Worm (Caenorhabditis elegans) whole organism, late embryonic: ENCODE data around the gene F48B9.3.

Source experiments
- C38D4.7 ChIP-seq: fragments of 200-800 bp; sonication (Bioruptor generic); optimal IDR thresholded peaks from 2 replicates; lab custom pipeline; 2018; ENCODE audit warnings: mild to moderate bottlenecking, missing genetic modification characterization, moderate library complexity, missing compliant biosample characterization
- F13H6.1 ChIP-seq: sonication (generic microtip); optimal IDR thresholded peaks from 2 replicates; lab custom pipeline; 2016; ENCODE audit warnings: missing genetic modification characterization, missing compliant biosample characterization
- K02D7.2 ChIP-seq: sonication (generic microtip); optimal IDR thresholded peaks from 2 replicates; lab custom pipeline; 2017; ENCODE audit warnings: mild to moderate bottlenecking, missing genetic modification characterization, missing compliant biosample characterization
- K09A11.1 ChIP-seq: sonication (generic microtip); optimal IDR thresholded peaks from 2 replicates; lab custom pipeline; 2017; ENCODE audit warnings: antibody characterized with exemption, mild to moderate bottlenecking, missing genetic modification characterization, missing compliant biosample characterization; ENCODE audit not compliant: insufficient read depth
- T23F11.4 ChIP-seq: fragments of 200-800 bp; sonication (Bioruptor generic); optimal IDR thresholded peaks from 2 replicates; lab custom pipeline; 2018; ENCODE audit warnings: mild to moderate bottlenecking, missing genetic modification characterization, missing compliant biosample characterization
- ama-1 ChIP-seq: fragments of 150-350 bp; optimal IDR thresholded peaks from 2 replicates; lab custom pipeline; 2014
- ceh-19 ChIP-seq: fragments of 200-800 bp; sonication (Bioruptor generic); optimal IDR thresholded peaks from 2 replicates; lab custom pipeline; 2018; ENCODE audit warnings: mild to moderate bottlenecking, missing genetic modification characterization, missing compliant biosample characterization
- ceh-2 ChIP-seq: sonication (generic microtip); optimal IDR thresholded peaks from 2 replicates; lab custom pipeline; 2016; ENCODE audit warnings: missing genotype, missing genetic modification characterization, missing compliant biosample characterization
- ceh-30 ChIP-seq: fragments of 150-350 bp; optimal IDR thresholded peaks from 2 replicates; lab custom pipeline; 2014; ENCODE audit warnings: missing biosample characterization, missing genetic modification characterization
- ceh-34 ChIP-seq: sonication (generic microtip); optimal IDR thresholded peaks from 2 replicates; lab custom pipeline; 2016; ENCODE audit warnings: mild to moderate bottlenecking, missing genetic modification characterization, missing compliant biosample characterization
- ceh-45 ChIP-seq: fragments of 200-800 bp; sonication (Bioruptor generic); IDR thresholded peaks from 2 replicates; pipeline ENCODE4 v1.3.6; 2022; ENCODE audit warnings: missing genetic modification reagents, missing genetic modification characterization, missing compliant biosample characterization
- dmd-4 ChIP-seq: sonication (generic microtip); optimal IDR thresholded peaks from 2 replicates; lab custom pipeline; 2016; ENCODE audit warnings: borderline replicate concordance, missing genetic modification characterization, missing compliant biosample characterization
- dve-1 ChIP-seq: sonication (generic microtip); optimal IDR thresholded peaks from 2 replicates; lab custom pipeline; 2017; ENCODE audit warnings: antibody characterized with exemption, mild to moderate bottlenecking, missing genetic modification characterization, missing compliant biosample characterization
- elt-2 ChIP-seq: sonication (generic microtip); optimal IDR thresholded peaks from 2 replicates; lab custom pipeline; 2016; ENCODE audit warnings: missing genetic modification reagents, missing genetic modification characterization, missing compliant biosample characterization
- fkh-10 ChIP-seq: fragments of 150-350 bp; optimal IDR thresholded peaks from 2 replicates; lab custom pipeline; 2014; ENCODE audit warnings: missing biosample characterization, missing genetic modification reagents, missing genetic modification characterization
- gmeb-2 ChIP-seq: sonication (generic microtip); optimal IDR thresholded peaks from 2 replicates; lab custom pipeline; 2016; ENCODE audit warnings: missing genetic modification characterization, inconsistent platforms, missing compliant biosample characterization
- hlh-13 ChIP-seq: fragments of 200-800 bp; sonication (Bioruptor generic); optimal IDR thresholded peaks from 2 replicates; lab custom pipeline; 2018; ENCODE audit warnings: mild to moderate bottlenecking, missing genetic modification characterization, missing compliant biosample characterization
- hlh-15 ChIP-seq: sonication (generic microtip); optimal IDR thresholded peaks from 2 replicates; lab custom pipeline; 2016; ENCODE audit warnings: missing genetic modification characterization, missing compliant biosample characterization
- hlh-30 ChIP-seq: sonication (generic microtip); optimal IDR thresholded peaks from 2 replicates; lab custom pipeline; 2017; ENCODE audit warnings: antibody characterized with exemption, missing genetic modification characterization, missing compliant biosample characterization; ENCODE audit not compliant: insufficient read depth
- hlh-8 ChIP-seq: sonication (generic microtip); optimal IDR thresholded peaks from 2 replicates; lab custom pipeline; 2016; ENCODE audit warnings: missing genotype, missing genetic modification characterization, missing compliant biosample characterization
- lin-11 ChIP-seq: fragments of 200-800 bp; sonication (Bioruptor generic); optimal IDR thresholded peaks from 2 replicates; lab custom pipeline; 2018; ENCODE audit warnings: mild to moderate bottlenecking, missing genetic modification characterization, missing compliant biosample characterization
- nhr-11 ChIP-seq: fragments of 150-350 bp; optimal IDR thresholded peaks from 2 replicates; lab custom pipeline; 2014; ENCODE audit warnings: missing biosample characterization, missing genetic modification characterization
- nhr-232 ChIP-seq: sonication (generic microtip); optimal IDR thresholded peaks from 2 replicates; lab custom pipeline; 2016; ENCODE audit warnings: missing genetic modification characterization, missing compliant biosample characterization
- pat-9 ChIP-seq: fragments of 200-800 bp; sonication (Bioruptor generic); optimal IDR thresholded peaks from 2 replicates; lab custom pipeline; 2018; ENCODE audit warnings: mild to moderate bottlenecking, missing genetic modification characterization, moderate library complexity, missing compliant biosample characterization
- pax-1 ChIP-seq: fragments of 150-350 bp; optimal IDR thresholded peaks from 2 replicates; lab custom pipeline; 2014; ENCODE audit warnings: missing biosample characterization, missing genetic modification characterization
- pha-2 ChIP-seq: sonication (generic microtip); optimal IDR thresholded peaks from 2 replicates; lab custom pipeline; 2017; ENCODE audit warnings: mild to moderate bottlenecking, missing genetic modification characterization, missing compliant biosample characterization
- pqm-1 ChIP-seq: sonication (generic microtip); optimal IDR thresholded peaks from 2 replicates; lab custom pipeline; 2016; ENCODE audit warnings: missing genetic modification characterization, missing compliant biosample characterization
- rnt-1 ChIP-seq: sonication (generic microtip); optimal IDR thresholded peaks from 2 replicates; lab custom pipeline; 2016; ENCODE audit warnings: missing genetic modification characterization, missing compliant biosample characterization
- sox-2 ChIP-seq: fragments of 200-800 bp; sonication (Bioruptor generic); IDR thresholded peaks from 2 replicates; pipeline ENCODE4 v1.3.6; 2022; ENCODE audit warnings: missing genetic modification reagents, missing genetic modification characterization, missing compliant biosample characterization
- tbx-2 ChIP-seq: sonication (generic microtip); optimal IDR thresholded peaks from 2 replicates; lab custom pipeline; 2016; ENCODE audit warnings: missing genetic modification characterization, missing compliant biosample characterization
- unc-3 ChIP-seq, 2 experiments: fragments of 200-800 bp in 1 of 2; sonication (Bioruptor generic) in 1 of 2; sonication (generic microtip) in 1 of 2; conservative IDR thresholded peaks in 1 of 2; optimal IDR thresholded peaks in 1 of 2; 2 replicates each; pipeline versions ENCODE4 v1.3.6 to Lab custom; 2016 to 2022; ENCODE audit warnings: missing compliant biosample characterization in 2 of 2, missing genetic modification characterization in 2 of 2, missing genetic modification reagents in 1 of 2
- zip-5 ChIP-seq: sonication (generic microtip); optimal IDR thresholded peaks from 2 replicates; lab custom pipeline; 2016; ENCODE audit warnings: missing genetic modification characterization, missing compliant biosample characterization
- ztf-16 ChIP-seq: sonication (generic microtip); optimal IDR thresholded peaks from 2 replicates; lab custom pipeline; 2017; ENCODE audit warnings: missing genetic modification characterization, missing compliant biosample characterization

The F48B9.3 gene

DNA sequence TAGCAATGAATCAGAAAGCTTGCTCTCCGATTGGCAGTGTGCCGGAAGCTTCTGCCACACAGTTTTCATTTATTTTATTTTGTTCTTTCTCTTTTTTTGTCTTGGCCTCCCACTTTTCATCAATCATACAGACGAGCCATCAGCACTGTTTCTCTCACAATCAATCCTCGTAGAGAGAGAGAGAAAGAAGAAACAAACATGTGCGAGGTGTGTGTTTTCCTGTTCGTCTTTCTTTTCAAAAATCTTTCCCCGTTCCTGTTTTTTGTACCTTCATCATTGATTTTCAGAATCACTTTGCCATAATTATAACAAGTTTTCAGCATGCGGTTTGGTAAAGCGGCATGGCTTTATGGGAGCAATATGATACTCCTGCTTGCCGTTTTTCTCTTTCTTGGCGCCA, 34.3 kb downstream of the F48B9.3 start, which contains the start of gene T24C12.1:
Gene T24C12.1, plus strand, starts transcription at position 301 of the 400 bp plus-strand sequence.
- no peak for TF ChIP-seq ztf-16 (tag; lab: Kevin White, UChicago)
- no peak for TF ChIP-seq hlh-15
- no peak for TF ChIP-seq unc-3 (GFP tag; conservative IDR thresholded peaks at IDR 0.05; lab: Robert Waterston, UW)
- no peak for TF ChIP-seq unc-3 (tag; optimal IDR thresholded peaks at IDR 0.05; lab: Kevin White, UChicago)
- TF ChIP-seq K02D7.2 (tag; lab: Kevin White, UChicago), result no peak
- no peak for TF ChIP-seq pha-2 (tag; lab: Kevin White, UChicago)
- no peak for TF ChIP-seq nhr-232 (tag; lab: Kevin White, UChicago)
- TF ChIP-seq nhr-11 (tag; lab: Kevin White, UChicago), result no peak
- no peak for TF ChIP-seq K09A11.1 (tag; lab: Kevin White, UChicago)
- TF ChIP-seq ceh-45, result no peak
- no peak for TF ChIP-seq ceh-30 (tag; lab: Kevin White, UChicago)
- TF ChIP-seq tbx-2 (tag; lab: Kevin White, UChicago), result no peak
- TF ChIP-seq dmd-4 (tag; lab: Kevin White, UChicago), result no peak
- no peak for TF ChIP-seq hlh-8 (tag; lab: Kevin White, UChicago)
- no peak for TF ChIP-seq ceh-19 (GFP tag; lab: Kevin White, UChicago)

DNA sequence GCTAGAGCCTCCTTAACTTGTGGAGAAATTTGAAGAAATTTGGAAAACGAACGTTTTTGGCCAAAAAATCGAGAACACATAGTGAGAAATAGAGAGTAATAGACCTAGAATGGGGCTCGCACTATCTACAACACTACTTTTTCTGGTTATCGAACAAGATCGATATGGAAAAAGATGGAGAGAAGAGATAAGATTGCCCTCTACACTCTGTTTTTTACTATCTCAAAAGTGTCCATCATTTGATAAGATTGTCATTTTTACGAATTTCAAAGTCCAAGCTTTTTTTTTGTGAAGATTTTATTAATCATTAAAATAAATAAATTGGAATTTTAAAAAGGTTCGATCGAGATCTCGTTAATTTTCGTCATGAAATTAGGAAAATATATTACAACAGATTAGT, 38.9 kb downstream of the F48B9.3 start, which contains the start of gene T24C12.3:
Gene T24C12.3, minus strand, starts transcription at position 134 of the 400 bp plus-strand sequence.
- TF ChIP-seq tbx-2 (tag; lab: Kevin White, UChicago) (no peak), elt-2 (peak; percentile 97)

DNA sequence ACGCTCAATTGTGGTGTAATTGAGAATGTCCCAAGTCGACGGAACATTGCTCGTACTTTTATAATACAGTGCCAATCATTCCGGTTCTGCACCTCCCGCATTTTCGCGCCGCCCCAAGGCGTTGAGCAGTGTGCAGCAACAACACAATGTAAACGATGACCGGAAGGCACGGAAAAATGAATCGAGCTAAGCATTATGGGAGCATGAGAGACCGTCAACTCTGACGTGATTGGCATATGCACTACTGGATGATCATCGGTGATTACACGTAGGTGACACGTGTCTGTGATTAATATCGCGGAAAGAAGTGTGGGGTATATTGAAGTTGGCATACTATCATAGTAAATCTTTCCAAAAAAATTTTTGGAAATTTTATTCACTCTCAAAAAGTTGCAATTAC, 40.1 kb downstream of the F48B9.3 start, which contains the start of gene T24C12.4:
Gene T24C12.4, minus strand, starts transcription at position 101 of the 400 bp plus-strand sequence.
- TF ChIP-seq ceh-2 (tag; lab: Kevin White, UChicago), result no peak
- no peak for TF ChIP-seq fkh-10 (GFP tag; lab: Kevin White, UChicago)
- TF ChIP-seq ama-1, result no peak
- no peak for TF ChIP-seq elt-2
- TF ChIP-seq rnt-1 (tag; lab: Kevin White, UChicago), result no peak
- TF ChIP-seq tbx-2 (tag; lab: Kevin White, UChicago), result no peak
- no peak for TF ChIP-seq ceh-34
- TF ChIP-seq T23F11.4 (GFP tag; lab: Kevin White, UChicago), result no peak
- TF ChIP-seq pat-9, result no peak
- TF ChIP-seq gmeb-2 (tag; lab: Kevin White, UChicago), result no peak
- no peak for TF ChIP-seq unc-3 (GFP tag; conservative IDR thresholded peaks at IDR 0.05; lab: Robert Waterston, UW)
- TF ChIP-seq unc-3 (tag; optimal IDR thresholded peaks at IDR 0.05; lab: Kevin White, UChicago), result no peak
- TF ChIP-seq pax-1 (tag; lab: Kevin White, UChicago), result no peak

DNA sequence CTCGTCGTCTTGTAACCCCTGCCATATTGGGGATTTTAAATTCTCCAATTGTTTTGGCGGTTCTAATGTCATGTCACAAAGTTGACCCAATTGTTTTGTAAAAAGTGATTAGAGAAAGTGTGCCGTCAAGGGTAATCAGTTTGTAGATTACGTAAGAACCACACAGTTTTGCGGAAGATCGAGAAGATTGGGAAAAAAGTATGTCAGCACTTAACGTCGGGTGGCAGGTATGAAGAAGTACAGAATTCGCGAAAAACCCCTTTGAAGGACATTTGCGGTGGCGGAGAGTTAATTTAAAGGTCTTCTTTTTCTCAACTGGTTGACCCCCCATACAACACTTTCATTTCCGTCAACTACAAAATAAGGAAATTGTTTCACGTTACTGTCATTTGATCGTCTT, 43.5 kb downstream of the F48B9.3 start:
- TF ChIP-seq fkh-10 (GFP tag; lab: Kevin White, UChicago), result no peak
- no peak for TF ChIP-seq K02D7.2 (tag; lab: Kevin White, UChicago)
- no peak for TF ChIP-seq hlh-13 (GFP tag; lab: Kevin White, UChicago)
- TF ChIP-seq zip-5 (tag; lab: Kevin White, UChicago), result no peak
- no peak for TF ChIP-seq sox-2
- no peak for TF ChIP-seq C38D4.7 (GFP tag; lab: Kevin White, UChicago)

DNA sequence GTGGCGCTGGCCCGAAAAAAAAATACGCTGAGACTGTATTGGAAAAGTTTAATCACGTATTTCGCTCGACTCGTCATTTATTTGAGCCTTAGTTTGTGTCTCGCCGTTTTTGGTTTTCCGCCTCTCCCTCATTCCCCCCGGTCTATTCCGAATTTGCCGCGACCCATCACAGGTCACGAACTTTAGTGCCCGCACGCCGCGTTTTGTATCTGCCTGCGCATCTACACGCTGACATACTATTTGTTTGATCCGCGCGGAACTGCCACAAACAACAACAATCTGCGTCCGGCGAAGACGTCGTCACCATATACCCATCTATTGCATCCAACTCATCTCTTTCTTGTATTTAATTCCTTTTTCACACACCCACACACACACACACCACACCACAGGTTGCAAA, 45.3 kb downstream of the F48B9.3 start:
- TF ChIP-seq pqm-1 (tag; lab: Kevin White, UChicago), result no peak
- no peak for TF ChIP-seq unc-3 (GFP tag; conservative IDR thresholded peaks at IDR 0.05; lab: Robert Waterston, UW)
- no peak for TF ChIP-seq unc-3 (tag; optimal IDR thresholded peaks at IDR 0.05; lab: Kevin White, UChicago)
- TF ChIP-seq fkh-10 (GFP tag; lab: Kevin White, UChicago), result no peak
- no peak for TF ChIP-seq sox-2
- TF ChIP-seq T23F11.4 (GFP tag; lab: Kevin White, UChicago), result no peak
- no peak for TF ChIP-seq ceh-30 (tag; lab: Kevin White, UChicago)
- no peak for TF ChIP-seq dve-1 (tag; lab: Kevin White, UChicago)
- TF ChIP-seq hlh-30 (tag; lab: Kevin White, UChicago), result no peak
- TF ChIP-seq dmd-4 (tag; lab: Kevin White, UChicago), result no peak
- no peak for TF ChIP-seq ama-1
- no peak for TF ChIP-seq lin-11 (tag; lab: Kevin White, UChicago)
- no peak for TF ChIP-seq F13H6.1 (tag; lab: Kevin White, UChicago)
